Worm (Caenorhabditis elegans): ENCODE measurements around the gene crn-5.

crn-5 gene

DNA sequence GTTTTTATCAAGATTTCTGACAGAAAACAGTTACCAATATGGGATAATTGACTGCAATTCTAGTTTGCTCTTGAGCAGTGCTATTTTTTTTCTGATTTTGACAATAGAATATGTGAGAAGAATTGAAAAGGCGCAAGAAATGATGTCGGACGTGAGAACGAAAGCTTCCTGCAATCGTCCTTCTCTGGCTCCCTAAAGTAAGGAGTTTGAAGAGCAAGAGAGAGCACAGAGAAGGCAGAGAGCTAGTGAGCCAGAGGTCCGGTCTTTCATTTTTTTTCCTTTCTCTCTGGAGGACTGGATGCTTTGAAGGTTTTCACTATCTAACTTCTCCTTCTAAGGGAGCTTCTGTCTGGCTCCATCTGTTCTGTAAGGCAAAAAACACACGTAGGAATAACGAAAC, 42.4 kb upstream of the crn-5 start:
- TF ChIP-seq pqm-1 (tag; optimal IDR thresholded peaks at IDR 0.05) = no peak
- peak; percentile 39 for TF ChIP-seq nfya-1 (tag; optimal IDR thresholded peaks at IDR 0.05; ENCODE audit: insufficient read depth)
- no peak for TF ChIP-seq ceh-28 (tag; optimal IDR thresholded peaks at IDR 0.05)
- TF ChIP-seq ama-1 (optimal IDR thresholded peaks at IDR 0.05) = peak; percentile 79
- TF ChIP-seq unc-62 (GFP tag; optimal IDR thresholded peaks at IDR 0.05) = no peak
- TF ChIP-seq mml-1 (tag; optimal IDR thresholded peaks at IDR 0.05) = no peak
- peak; percentile 36 for TF ChIP-seq hmg-11 (tag; optimal IDR thresholded peaks at IDR 0.05)
- no peak for TF ChIP-seq daf-12 (tag; optimal IDR thresholded peaks at IDR 0.05)
- no peak for TF ChIP-seq zag-1 (tag; optimal IDR thresholded peaks at IDR 0.05)
- peak; percentile 23 for TF ChIP-seq lin-39 (tag; optimal IDR thresholded peaks at IDR 0.05)

ce11 chrII:10550872-10551647, 41.5 kb upstream of the crn-5 start:
- TF ChIP-seq elt-2 (tag; optimal IDR thresholded peaks at IDR 0.05) = peak; percentile 10
- TF ChIP-seq unc-62 (GFP tag; optimal IDR thresholded peaks at IDR 0.05) = no peak
- peak; percentile 33 for TF ChIP-seq egl-5 (tag; optimal IDR thresholded peaks at IDR 0.05)
- TF ChIP-seq nhr-25 (tag; optimal IDR thresholded peaks at IDR 0.05) = peak; percentile 37
- no peak for TF ChIP-seq ztf-4 (tag; optimal IDR thresholded peaks at IDR 0.05)
- TF ChIP-seq ama-1 (optimal IDR thresholded peaks at IDR 0.05) = peak; percentile 27
- TF ChIP-seq lin-39 (tag; optimal IDR thresholded peaks at IDR 0.05) = no peak
- TF ChIP-seq lsy-12 (tag; optimal IDR thresholded peaks at IDR 0.05) = no peak
- no peak for TF ChIP-seq nhr-76 (tag; optimal IDR thresholded peaks at IDR 0.05)
- TF ChIP-seq ceh-9 (tag; optimal IDR thresholded peaks at IDR 0.05) = no peak
- peak; percentile 58 for TF ChIP-seq pha-4 (tag; optimal IDR thresholded peaks at IDR 0.05)
- peak in 1 of 3 experiments; percentile 40 for TF ChIP-seq elt-3 (tag; optimal IDR thresholded peaks at IDR 0.05)
- TF ChIP-seq nhr-23 (tag; optimal IDR thresholded peaks at IDR 0.05) = peak; percentile 26
- TF ChIP-seq nhr-11 (tag; optimal IDR thresholded peaks at IDR 0.05) = peak; percentile 45

DNA sequence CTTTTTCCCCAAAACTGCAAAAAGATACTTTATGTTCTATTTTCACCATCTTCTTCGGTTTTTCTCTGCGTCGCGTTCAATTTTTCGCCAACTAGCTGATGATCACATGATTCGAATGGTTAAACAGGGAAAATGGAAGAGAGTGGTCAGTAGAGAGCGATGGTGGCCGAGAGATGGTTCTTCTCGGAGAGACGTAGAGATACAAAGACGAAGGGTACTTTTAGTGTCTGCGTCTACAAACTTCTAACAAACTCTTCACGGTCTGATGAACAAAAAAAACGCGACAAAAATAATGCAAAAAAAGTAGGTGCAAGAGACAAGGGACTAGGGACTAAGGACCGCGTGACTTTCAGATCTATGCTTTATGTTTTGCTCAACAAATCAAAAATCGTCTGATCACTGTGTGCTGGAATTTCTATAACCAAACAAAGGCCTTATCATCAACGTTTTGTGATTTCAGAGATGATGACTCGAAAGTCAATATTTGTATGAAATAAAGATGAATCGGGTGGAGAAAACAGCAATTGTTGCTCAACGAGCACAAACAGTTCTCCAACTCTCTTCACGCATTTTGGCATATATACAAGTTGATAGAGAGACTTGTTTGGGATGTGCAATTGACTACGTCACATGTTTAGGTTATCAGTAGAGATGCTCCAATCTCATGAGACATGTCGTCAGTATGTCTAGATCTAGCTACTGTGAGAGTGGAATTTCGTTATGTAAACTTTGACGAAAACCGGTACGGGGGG, 40.4 kb upstream of the crn-5 start:
- TF ChIP-seq snpc-4 (tag; optimal IDR thresholded peaks at IDR 0.05) (peak; percentile 83), ceh-9 (tag; optimal IDR thresholded peaks at IDR 0.05) (no peak), lsy-12 (tag; optimal IDR thresholded peaks at IDR 0.05) (peak; percentile 78), fkh-2 (tag; optimal IDR thresholded peaks at IDR 0.05) (no peak), ceh-82 (tag; optimal IDR thresholded peaks at IDR 0.05) (peak; percentile 74), ceh-16 (tag; optimal IDR thresholded peaks at IDR 0.05) (no peak), elt-1 (tag; optimal IDR thresholded peaks at IDR 0.05) (peak; percentile 38), mdl-1 (tag; optimal IDR thresholded peaks at IDR 0.05) (peak; percentile 84), ZK546.5 (tag; optimal IDR thresholded peaks at IDR 0.05) (no peak), fkh-10 (GFP tag; optimal IDR thresholded peaks at IDR 0.05) (peak; percentile 95), nfya-1 (tag; optimal IDR thresholded peaks at IDR 0.05; ENCODE audit: insufficient read depth) (peak; percentile 95), skn-1 (tag; optimal IDR thresholded peaks at IDR 0.05) (peak; percentile 62), jun-1 (tag; optimal IDR thresholded peaks at IDR 0.05) (peak; percentile 98), lin-15B (tag; optimal IDR thresholded peaks at IDR 0.05) (peak; percentile 71), pha-4 (tag; optimal IDR thresholded peaks at IDR 0.05) (peak; percentile 98), nhr-28 (tag; optimal IDR thresholded peaks at IDR 0.05) (peak; percentile 11), unc-62 (GFP tag; optimal IDR thresholded peaks at IDR 0.05) (peak; percentile 79), aly-2 (tag; optimal IDR thresholded peaks at IDR 0.05) (peak; percentile 20), hmg-11 (tag; optimal IDR thresholded peaks at IDR 0.05) (peak; percentile 87), eor-1 (tag; optimal IDR thresholded peaks at IDR 0.05) (peak; percentile 29 to 80), nhr-77 (tag; optimal IDR thresholded peaks at IDR 0.05) (peak; percentile 48), elt-2 (tag; optimal IDR thresholded peaks at IDR 0.05) (peak; percentile 56), nhr-237 (tag; optimal IDR thresholded peaks at IDR 0.05) (no peak), pqm-1 (tag; optimal IDR thresholded peaks at IDR 0.05) (peak; percentile 49), fos-1 (tag; optimal IDR thresholded peaks at IDR 0.05) (no peak), ztf-11 (tag; optimal IDR thresholded peaks at IDR 0.05) (no peak), nhr-12 (tag; optimal IDR thresholded peaks at IDR 0.05) (no peak), tbx-2 (tag; optimal IDR thresholded peaks at IDR 0.05) (peak; percentile 84), zag-1 (tag; optimal IDR thresholded peaks at IDR 0.05) (peak; percentile 25), lin-39 (tag; optimal IDR thresholded peaks at IDR 0.05) (peak; percentile 80), mml-1 (tag; optimal IDR thresholded peaks at IDR 0.05) (no peak), R02D3.7 (tag; optimal IDR thresholded peaks at IDR 0.05) (peak; percentile 75), nhr-25 (tag; optimal IDR thresholded peaks at IDR 0.05) (peak; percentile 96), ztf-4 (tag; optimal IDR thresholded peaks at IDR 0.05) (peak; percentile 84), egl-5 (tag; optimal IDR thresholded peaks at IDR 0.05) (peak; percentile 97), daf-12 (tag; optimal IDR thresholded peaks at IDR 0.05) (peak; percentile 13), egl-27 (tag; optimal IDR thresholded peaks at IDR 0.05) (peak; percentile 72), ceh-28 (tag; optimal IDR thresholded peaks at IDR 0.05) (peak; percentile 86), nhr-76 (tag; optimal IDR thresholded peaks at IDR 0.05) (peak; percentile 57), elt-3 (tag; optimal IDR thresholded peaks at IDR 0.05) (peak in 2 of 3 experiments; percentile 19 to 48), nhr-11 (tag; optimal IDR thresholded peaks at IDR 0.05) (peak; percentile 98), ama-1 (optimal IDR thresholded peaks at IDR 0.05) (peak; percentile 95), nhr-23 (tag; optimal IDR thresholded peaks at IDR 0.05) (peak; percentile 99)
